Worm (Caenorhabditis elegans) whole organism, L4 larva: ENCODE results near the gene scl-24.

ENCODE experiments used
- F10B5.3 ChIP-seq: sonication (generic microtip); optimal IDR thresholded peaks from 2 replicates; lab custom pipeline; 2016; ENCODE audit warnings: mild to moderate bottlenecking, missing genetic modification characterization, missing compliant biosample characterization
- F37D6.2 ChIP-seq: sonication (generic microtip); optimal IDR thresholded peaks from 2 replicates; lab custom pipeline; 2016; ENCODE audit warnings: mild to moderate bottlenecking, missing genetic modification characterization, missing compliant biosample characterization
- F44E2.7 ChIP-seq: fragments of 200-800 bp; sonication (Bioruptor generic); IDR thresholded peaks from 2 replicates; pipeline ENCODE4 v2.1.2; 2022; ENCODE audit warnings: missing genetic modification characterization, missing compliant biosample characterization
- R02D3.7 ChIP-seq: fragments of 150-350 bp; sonication (generic microtip); optimal IDR thresholded peaks from 3 replicates; lab custom pipeline; 2014; ENCODE audit warnings: missing biosample characterization, missing genetic modification characterization
- Y105C5A.15 ChIP-seq: fragments of 200-800 bp; sonication (Bioruptor generic); IDR thresholded peaks from 2 replicates; pipeline ENCODE4 v1.3.6; 2022; ENCODE audit warnings: missing genetic modification characterization, missing compliant biosample characterization
- attf-4 ChIP-seq: sonication (generic microtip); optimal IDR thresholded peaks from 3 replicates; lab custom pipeline; 2017; ENCODE audit warnings: missing biosample characterization, missing genetic modification characterization
- ceh-20 ChIP-seq: fragments of 200-800 bp; sonication (Bioruptor generic); IDR thresholded peaks from 2 replicates; pipeline ENCODE4 v1.3.6; 2022; ENCODE audit warnings: missing genetic modification reagents, missing genetic modification characterization, missing compliant biosample characterization
- ceh-62 ChIP-seq: sonication (generic microtip); optimal IDR thresholded peaks from 2 replicates; lab custom pipeline; 2017; ENCODE audit warnings: missing biosample characterization, missing genetic modification characterization
- ceh-82 ChIP-seq: sonication (generic microtip); optimal IDR thresholded peaks from 2 replicates; lab custom pipeline; 2017; ENCODE audit warnings: missing biosample characterization, missing genetic modification characterization
- ctbp-1 ChIP-seq: fragments of 200-800 bp; sonication (Bioruptor generic); IDR thresholded peaks from 2 replicates; pipeline ENCODE4 v1.3.6; 2022; ENCODE audit warnings: missing genetic modification reagents, missing genetic modification characterization, missing compliant biosample characterization
- daf-8 ChIP-seq: fragments of 200-800 bp; sonication (Bioruptor generic); IDR thresholded peaks from 2 replicates; pipeline ENCODE4 v1.3.6; 2022; ENCODE audit warnings: missing genetic modification characterization, missing compliant biosample characterization
- dmd-9 ChIP-seq: fragments of 200-800 bp; sonication (Bioruptor generic); IDR thresholded peaks from 2 replicates; pipeline ENCODE4 v1.3.6; 2022; ENCODE audit warnings: missing genetic modification reagents, missing genetic modification characterization, missing compliant biosample characterization
- dve-1 ChIP-seq: sonication (generic microtip); optimal IDR thresholded peaks from 2 replicates; lab custom pipeline; 2017; ENCODE audit warnings: antibody characterized with exemption, mild to moderate bottlenecking, missing genetic modification characterization, missing compliant biosample characterization; ENCODE audit not compliant: insufficient read depth
- egl-43 ChIP-seq: fragments of 200-800 bp; sonication (Bioruptor generic); IDR thresholded peaks from 2 replicates; pipeline ENCODE4 v1.3.6; 2022; ENCODE audit warnings: missing genetic modification reagents, missing genetic modification characterization, missing compliant biosample characterization
- fos-1 ChIP-seq: fragments of 150-350 bp; optimal IDR thresholded peaks from 2 replicates; lab custom pipeline; 2014; ENCODE audit warnings: missing biosample characterization, missing genetic modification characterization
- hlh-30 ChIP-seq: sonication (generic microtip); optimal IDR thresholded peaks from 2 replicates; lab custom pipeline; 2017; ENCODE audit warnings: antibody characterized with exemption, mild to moderate bottlenecking, missing genetic modification characterization, missing compliant biosample characterization; ENCODE audit not compliant: insufficient read depth
- hmg-1.1 ChIP-seq: fragments of 200-800 bp; sonication (Bioruptor generic); IDR thresholded peaks from 2 replicates; pipeline ENCODE4 v1.3.6; 2022; ENCODE audit warnings: missing genetic modification reagents, missing genetic modification characterization, missing compliant biosample characterization
- jun-1 ChIP-seq: fragments of 150-350 bp; optimal IDR thresholded peaks from 2 replicates; lab custom pipeline; 2014; ENCODE audit warnings: missing biosample characterization, missing genetic modification reagents, missing genetic modification characterization
- lim-7 ChIP-seq: fragments of 200-800 bp; sonication (Bioruptor generic); IDR thresholded peaks from 2 replicates; pipeline ENCODE4 v1.3.6; 2022; ENCODE audit warnings: missing genetic modification characterization, missing compliant biosample characterization
- lin-1 ChIP-seq: fragments of 200-800 bp; sonication (Bioruptor generic); IDR thresholded peaks from 2 replicates; pipeline ENCODE4 v1.3.6; 2022; ENCODE audit warnings: missing genetic modification reagents, missing genetic modification characterization, missing compliant biosample characterization
- lin-15B ChIP-seq: fragments of 150-350 bp; sonication (generic microtip); optimal IDR thresholded peaks from 3 replicates; lab custom pipeline; 2014; ENCODE audit warnings: missing biosample characterization, missing genetic modification characterization
- lir-3 ChIP-seq: sonication (generic microtip); optimal IDR thresholded peaks from 2 replicates; lab custom pipeline; 2016; ENCODE audit warnings: mild to moderate bottlenecking, missing genetic modification characterization, missing compliant biosample characterization
- lsy-2 ChIP-seq, 2 experiments: fragments of 150-350 bp in 1 of 2; sonication (generic microtip) in 1 of 2; optimal IDR thresholded peaks; 2 replicates each; lab custom pipeline; 2014 to 2017; ENCODE audit warnings: missing biosample characterization in 2 of 2, missing genetic modification characterization in 2 of 2
- madf-9 ChIP-seq: fragments of 200-800 bp; sonication (Bioruptor generic); conservative IDR thresholded peaks from 2 replicates; pipeline ENCODE4 v1.3.6; 2022; ENCODE audit warnings: missing genetic modification reagents, missing genetic modification characterization, missing compliant biosample characterization
- nhr-111 ChIP-seq: fragments of 200-800 bp; sonication (Bioruptor generic); optimal IDR thresholded peaks from 2 replicates; lab custom pipeline; 2018; ENCODE audit warnings: mild to moderate bottlenecking, missing genetic modification characterization, missing compliant biosample characterization
- nhr-41 ChIP-seq: fragments of 200-800 bp; sonication (Bioruptor generic); IDR thresholded peaks from 2 replicates; pipeline ENCODE4 v1.3.6; 2022; ENCODE audit warnings: missing genetic modification reagents, missing genetic modification characterization, missing compliant biosample characterization
- nhr-6 ChIP-seq: fragments of 150-350 bp; optimal IDR thresholded peaks from 2 replicates; lab custom pipeline; 2014; ENCODE audit warnings: missing biosample characterization, missing genetic modification characterization
- pqm-1 ChIP-seq: sonication (generic microtip); optimal IDR thresholded peaks from 2 replicates; lab custom pipeline; 2017; ENCODE audit warnings: missing biosample characterization, missing genetic modification characterization
- saeg-2 ChIP-seq: fragments of 200-800 bp; sonication (Bioruptor generic); IDR thresholded peaks from 2 replicates; pipeline ENCODE4 v1.3.6; 2022; ENCODE audit warnings: missing genetic modification reagents, missing genetic modification characterization, missing compliant biosample characterization
- sdz-12 ChIP-seq: fragments of 200-800 bp; sonication (Bioruptor generic); optimal IDR thresholded peaks from 2 replicates; lab custom pipeline; 2018; ENCODE audit warnings: mild to moderate bottlenecking, missing genetic modification characterization, missing compliant biosample characterization
- snpc-4 ChIP-seq: fragments of 150-350 bp; optimal IDR thresholded peaks from 2 replicates; lab custom pipeline; 2014; ENCODE audit warnings: missing biosample characterization, missing genetic modification characterization
- unc-130 ChIP-seq: sonication (generic microtip); optimal IDR thresholded peaks from 2 replicates; lab custom pipeline; 2016; ENCODE audit warnings: missing genetic modification reagents, missing genetic modification characterization, missing compliant biosample characterization
- zag-1 ChIP-seq: fragments of 150-350 bp; optimal IDR thresholded peaks from 2 replicates; lab custom pipeline; 2014; ENCODE audit warnings: missing biosample characterization, missing genetic modification characterization
- zip-11 ChIP-seq: fragments of 200-800 bp; sonication (Bioruptor generic); IDR thresholded peaks from 2 replicates; pipeline ENCODE4 v1.3.6; 2022; ENCODE audit warnings: missing genetic modification characterization, missing compliant biosample characterization
- ztf-11 ChIP-seq: fragments of 150-350 bp; optimal IDR thresholded peaks from 2 replicates; lab custom pipeline; 2014; ENCODE audit warnings: missing biosample characterization, missing genetic modification characterization
- ztf-7 ChIP-seq: fragments of 150-350 bp; optimal IDR thresholded peaks from 2 replicates; lab custom pipeline; 2014; ENCODE audit warnings: missing biosample characterization, missing genetic modification characterization

Gene scl-24

ce11 chrV:17471564-17471963 lies 14.6 kb upstream of the scl-24 start, which contains the start of gene srh-235:
srh-235 (minus strand) TSS chrV:17471664.
- no peak for TF ChIP-seq zag-1 (tag; lab: Kevin White, UChicago)
- no peak for TF ChIP-seq ztf-11 (tag; lab: Kevin White, UChicago)
- no peak for TF ChIP-seq nhr-41 (GFP tag; lab: Robert Waterston, UW)
- TF ChIP-seq ceh-82 (tag; lab: Kevin White, UChicago) = no peak
- no peak for TF ChIP-seq attf-4 (tag; lab: Kevin White, UChicago)
- no peak for TF ChIP-seq ctbp-1
- no peak for TF ChIP-seq ceh-62 (tag; lab: Kevin White, UChicago)
- TF ChIP-seq F37D6.2 (tag; lab: Kevin White, UChicago) = no peak
- TF ChIP-seq hmg-1.1 (GFP tag; lab: Robert Waterston, UW) = no peak
- no peak for TF ChIP-seq snpc-4 (tag; lab: Kevin White, UChicago)
- no peak for TF ChIP-seq ceh-20 (GFP tag; lab: Robert Waterston, UW)
- TF ChIP-seq, all 104 proteins: peak for 0

- TF ChIP-seq nhr-111 (no peak), F37D6.2 (tag; lab: Kevin White, UChicago) (no peak), ctbp-1 (no peak), nhr-6 (tag; lab: Kevin White, UChicago) (no peak), Y105C5A.15 (no peak), jun-1 (tag; lab: Kevin White, UChicago) (no peak), attf-4 (tag; lab: Kevin White, UChicago) (no peak), unc-130 (GFP tag; lab: Kevin White, UChicago) (no peak), dve-1 (no peak), lin-1 (no peak), lsy-2 (tag; optimal IDR thresholded peaks at IDR 0.05; lab: Kevin White, UChicago) (no peak), dmd-9 (GFP tag; lab: Robert Waterston, UW) (no peak), F44E2.7 (GFP tag; lab: Robert Waterston, UW) (no peak), F10B5.3 (tag; lab: Kevin White, UChicago) (no peak), ceh-82 (tag; lab: Kevin White, UChicago) (no peak)
Observed at ce11 chrV:17473699-17474098, 12.4 kb upstream of the scl-24 start, which contains the start of gene srh-123. srh-123 (plus strand) TSS chrV:17473999.

ce11 chrV:17476490-17476889 lies 9.6 kb upstream of the scl-24 start, which contains the start of gene srbc-61:
srbc-61 (plus strand) TSS chrV:17476790.
- TF ChIP-seq ceh-82 (tag; lab: Kevin White, UChicago) = no peak
- no peak for TF ChIP-seq R02D3.7
- no peak for TF ChIP-seq pqm-1 (tag; lab: Kevin White, UChicago)
- TF ChIP-seq lir-3 = no peak

ce11 chrV:17485078-17485477 lies 1.1 kb upstream of the scl-24 start, which contains the start of gene srh-111:
srh-111 (minus strand) TSS chrV:17485178.
- TF ChIP-seq zip-11 (GFP tag; lab: Robert Waterston, UW) (no peak), ztf-7 (tag; lab: Kevin White, UChicago) (no peak), fos-1 (tag; lab: Kevin White, UChicago) (no peak), nhr-41 (GFP tag; lab: Robert Waterston, UW) (no peak), egl-43 (GFP tag; lab: Robert Waterston, UW) (no peak), lsy-2 (tag; optimal IDR thresholded peaks at IDR 0.05; lab: Kevin White, UChicago) (no peak), lin-15B (tag; lab: Kevin White, UChicago) (no peak), ztf-11 (tag; lab: Kevin White, UChicago) (no peak), sdz-12 (GFP tag; lab: Kevin White, UChicago) (no peak), lim-7 (GFP tag; lab: Robert Waterston, UW) (no peak), hlh-30 (no peak), daf-8 (GFP tag; lab: Robert Waterston, UW) (no peak), madf-9 (GFP tag; lab: Robert Waterston, UW) (no peak), saeg-2 (no peak)
